Worm (Caenorhabditis elegans) whole organism, midembryonic: ENCODE measurements around the gene twk-46.
A peak's percentile ranks its signal among the peaks of the same experiment; 100 is the strongest.
"Not testable (repeated sequence)": the region's sequence is repeated elsewhere in the genome, so short reads cannot be mapped to it uniquely, and the experiment has no call there.

Experiments
- T22C8.4 ChIP-seq: fragments of 200-800 bp; sonication (Bioruptor generic); IDR thresholded peaks from 2 replicates; pipeline ENCODE4 v1.3.6; 2022; ENCODE audit warnings: missing genetic modification characterization, missing compliant biosample characterization
- cog-1 ChIP-seq: sonication (generic microtip); optimal IDR thresholded peaks from 2 replicates; lab custom pipeline; 2016; ENCODE audit warnings: missing genetic modification characterization, missing compliant biosample characterization
- flt-1 ChIP-seq: fragments of 200-800 bp; sonication (Bioruptor generic); IDR thresholded peaks from 2 replicates; pipeline ENCODE4 v1.3.6; 2022; ENCODE audit warnings: missing genetic modification characterization, missing compliant biosample characterization
- klf-2 ChIP-seq: fragments of 200-800 bp; sonication (Bioruptor generic); conservative IDR thresholded peaks from 2 replicates; pipeline ENCODE4 v1.3.6; 2022; ENCODE audit warnings: missing genetic modification reagents, missing genetic modification characterization, missing compliant biosample characterization
- med-1 ChIP-seq: sonication (generic microtip); optimal IDR thresholded peaks from 2 replicates; lab custom pipeline; 2017; ENCODE audit warnings: missing genetic modification characterization, mild to moderate bottlenecking, missing compliant biosample characterization, antibody characterized with exemption, missing genetic modification reagents; ENCODE audit not compliant: insufficient read depth
- ref-1 ChIP-seq: fragments of 200-800 bp; sonication (Bioruptor generic); conservative IDR thresholded peaks from 2 replicates; pipeline ENCODE4 v1.3.6; 2022; ENCODE audit warnings: missing genetic modification reagents, missing genetic modification characterization, missing compliant biosample characterization
- tab-1 ChIP-seq: fragments of 200-800 bp; sonication (Bioruptor generic); IDR thresholded peaks from 2 replicates; pipeline ENCODE4 v1.3.6; 2022; ENCODE audit warnings: missing genetic modification characterization, missing compliant biosample characterization
- ztf-23 ChIP-seq: fragments of 200-800 bp; sonication (Bioruptor generic); IDR thresholded peaks from 2 replicates; pipeline ENCODE4 v1.3.6; 2022; ENCODE audit warnings: missing genetic modification reagents, missing genetic modification characterization, missing compliant biosample characterization
- ztf-29 ChIP-seq: fragments of 200-800 bp; sonication (Bioruptor generic); IDR thresholded peaks from 2 replicates; pipeline ENCODE4 v1.3.6; 2022; ENCODE audit warnings: missing genetic modification reagents, missing genetic modification characterization, missing compliant biosample characterization

twk-46 gene

ce11 chrV:19059873-19060272 lies at the start of gene twk-46:
twk-46 (plus strand) TSS chrV:19060173.
- TF ChIP-seq ztf-29 (GFP tag; lab: Robert Waterston, UW) (no peak), med-1 (no peak), tab-1 (no peak), klf-2 (GFP tag; lab: Robert Waterston, UW) (no peak), ztf-23 (GFP tag; lab: Robert Waterston, UW) (no peak), flt-1 (GFP tag; lab: Robert Waterston, UW) (no peak)

ce11 chrV:19010405-19010804 lies 49.6 kb upstream of the twk-46 start:
- no peak for TF ChIP-seq flt-1 (GFP tag; lab: Robert Waterston, UW)
- no peak for TF ChIP-seq ztf-29 (GFP tag; lab: Robert Waterston, UW)
- no peak for TF ChIP-seq med-1
- peak; percentile 77 for TF ChIP-seq T22C8.4
- no peak for TF ChIP-seq ztf-23 (GFP tag; lab: Robert Waterston, UW)
- TF ChIP-seq klf-2 (GFP tag; lab: Robert Waterston, UW): no peak

- TF ChIP-seq ztf-23 (GFP tag; lab: Robert Waterston, UW) (no peak), klf-2 (GFP tag; lab: Robert Waterston, UW) (no peak), tab-1 (no peak), ztf-29 (GFP tag; lab: Robert Waterston, UW) (no peak), med-1 (no peak), ref-1 (GFP tag; lab: Robert Waterston, UW) (no peak), flt-1 (GFP tag; lab: Robert Waterston, UW) (no peak), T22C8.4 (no peak), cog-1 (tag; lab: Kevin White, UChicago) (no peak)
Observed at ce11 chrV:19013215-19013614, 46.8 kb upstream of the twk-46 start.

- not testable (repeated sequence) for TF ChIP-seq flt-1 (GFP tag; lab: Robert Waterston, UW); med-1; T22C8.4
Observed at ce11 chrV:19014273-19014672, 45.7 kb upstream of the twk-46 start, which contains the start of gene Y39B6A.30. Y39B6A.30 (plus strand) TSS chrV:19014573.

ce11 chrV:19014940-19015339 lies 45.0 kb upstream of the twk-46 start:
- TF ChIP-seq T22C8.4: peak; percentile 79

- TF ChIP-seq klf-2 (GFP tag; lab: Robert Waterston, UW) (no peak), T22C8.4 (peak; percentile 85)
Observed at ce11 chrV:19019239-19019638, 40.7 kb upstream of the twk-46 start.

- TF ChIP-seq ztf-23 (GFP tag; lab: Robert Waterston, UW) (no peak), tab-1 (no peak), T22C8.4 (no peak), cog-1 (tag; lab: Kevin White, UChicago) (no peak), ref-1 (GFP tag; lab: Robert Waterston, UW) (no peak), ztf-29 (GFP tag; lab: Robert Waterston, UW) (no peak), flt-1 (GFP tag; lab: Robert Waterston, UW) (no peak), klf-2 (GFP tag; lab: Robert Waterston, UW) (no peak), med-1 (no peak)
Observed at ce11 chrV:19024683-19025082, 35.3 kb upstream of the twk-46 start, which contains the start of gene Y39B6A.29. Y39B6A.29 (minus strand) TSS chrV:19024783.

- TF ChIP-seq tab-1: no peak
- TF ChIP-seq flt-1 (GFP tag; lab: Robert Waterston, UW): no peak
- no peak for TF ChIP-seq ref-1 (GFP tag; lab: Robert Waterston, UW)
- no peak for TF ChIP-seq cog-1 (tag; lab: Kevin White, UChicago)
- no peak for TF ChIP-seq T22C8.4
- no peak for TF ChIP-seq klf-2 (GFP tag; lab: Robert Waterston, UW)
- no peak for TF ChIP-seq med-1
- no peak for TF ChIP-seq ztf-29 (GFP tag; lab: Robert Waterston, UW)
- no peak for TF ChIP-seq ztf-23 (GFP tag; lab: Robert Waterston, UW)
Observed at ce11 chrV:19026163-19026562, 33.8 kb upstream of the twk-46 start, which contains the start of gene Y39B6A.25. Y39B6A.25 (plus strand) TSS chrV:19026463.

- peak; percentile 82 for TF ChIP-seq T22C8.4
Observed at ce11 chrV:19026757-19027156, 33.2 kb upstream of the twk-46 start.

ce11 chrV:19027338-19027737 lies 32.6 kb upstream of the twk-46 start:
- TF ChIP-seq T22C8.4: peak; percentile 91
- TF ChIP-seq cog-1 (tag; lab: Kevin White, UChicago): no peak
- no peak for TF ChIP-seq tab-1
- no peak for TF ChIP-seq med-1
- TF ChIP-seq flt-1 (GFP tag; lab: Robert Waterston, UW): no peak
- no peak for TF ChIP-seq ztf-29 (GFP tag; lab: Robert Waterston, UW)
- TF ChIP-seq ref-1 (GFP tag; lab: Robert Waterston, UW): no peak

- TF ChIP-seq T22C8.4 (no peak), ztf-29 (GFP tag; lab: Robert Waterston, UW) (no peak), cog-1 (tag; lab: Kevin White, UChicago) (no peak), med-1 (no peak), ref-1 (GFP tag; lab: Robert Waterston, UW) (no peak), flt-1 (GFP tag; lab: Robert Waterston, UW) (no peak), klf-2 (GFP tag; lab: Robert Waterston, UW) (no peak), ztf-23 (GFP tag; lab: Robert Waterston, UW) (no peak), tab-1 (no peak)
Observed at ce11 chrV:19031456-19031855, 28.5 kb upstream of the twk-46 start, which contains the start of gene Y39B6A.27. Y39B6A.27 (plus strand) TSS chrV:19031756.
